Worm (Caenorhabditis elegans) whole organism, mixed stage, embryonic: ENCODE measurements around the gene M163.1.

Experiments
- elt-1 ChIP-seq: sonication (generic microtip); optimal IDR thresholded peaks from 2 replicates; lab custom pipeline; 2017; ENCODE audit warnings: missing genetic modification characterization, mild to moderate bottlenecking, missing compliant biosample characterization, antibody characterized with exemption, moderate library complexity, borderline replicate concordance; ENCODE audit not compliant: insufficient read depth
- nhr-28 ChIP-seq: fragments of 150-350 bp; optimal IDR thresholded peaks from 2 replicates; lab custom pipeline; 2014; ENCODE audit warnings: missing biosample characterization, missing genetic modification characterization
- sem-2 ChIP-seq: fragments of 200-800 bp; sonication (Bioruptor generic); optimal IDR thresholded peaks from 2 replicates; lab custom pipeline; 2018; ENCODE audit warnings: mild to moderate bottlenecking, missing genetic modification characterization, missing compliant biosample characterization

ce11 chrX:14545543-14545942 is 41.9 kb upstream of the M163.1 start, which contains the start of gene enri-2:
- no peak for TF ChIP-seq elt-1
- no peak for TF ChIP-seq nhr-28 (tag; lab: Kevin White, UChicago)
- TF ChIP-seq sem-2 (GFP tag; lab: Kevin White, UChicago) = no peak
